Worm (Caenorhabditis elegans): Measurements from ENCODE around the gene srt-14.

DNA sequence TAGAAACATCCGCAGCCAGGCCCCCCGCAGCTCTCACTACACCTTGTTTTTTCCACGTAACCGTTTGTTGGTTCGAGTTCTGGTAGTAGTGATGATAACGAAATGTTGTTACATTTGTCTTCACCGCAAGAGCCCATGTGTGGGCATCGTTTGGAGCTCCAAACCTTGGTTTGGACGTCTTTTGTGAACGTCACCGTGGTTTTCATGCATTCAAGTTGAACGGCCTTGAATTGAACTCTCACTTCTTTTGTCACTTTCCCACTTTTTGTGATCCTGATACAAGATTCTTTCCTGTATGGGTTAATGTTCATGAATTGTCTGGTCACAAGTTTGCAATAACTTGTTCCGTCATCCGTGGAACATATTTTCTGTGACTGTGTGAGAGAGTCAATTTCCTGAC lies 47.4 kb upstream of the srt-14 start:
- TF ChIP-seq tlf-1 (GFP tag; optimal IDR thresholded peaks at IDR 0.05) = no peak
- TF ChIP-seq unc-62 (GFP tag; optimal IDR thresholded peaks at IDR 0.05) = no peak
- no peak for TF ChIP-seq hlh-26 (GFP tag; conservative IDR thresholded peaks at IDR 0.05)
- no peak for TF ChIP-seq pha-4 (tag; optimal IDR thresholded peaks at IDR 0.05)
- no peak for TF ChIP-seq repo-1 (tag; optimal IDR thresholded peaks at IDR 0.05)
- TF ChIP-seq ama-1 (optimal IDR thresholded peaks at IDR 0.05) = no peak
- no peak for TF ChIP-seq ama-1 (GFP tag; optimal IDR thresholded peaks at IDR 0.05)
- TF ChIP-seq snpc-4 (GFP tag; optimal IDR thresholded peaks at IDR 0.05) = no peak
- TF ChIP-seq snpc-4 (tag; optimal IDR thresholded peaks at IDR 0.05) = no peak
- no peak for TF ChIP-seq hmg-20 (GFP tag; IDR thresholded peaks at IDR 0.05)
- TF ChIP-seq him-1 (tag; optimal IDR thresholded peaks at IDR 0.05) = no peak
- no peak for TF ChIP-seq hrde-1 (tag; optimal IDR thresholded peaks at IDR 0.05; ENCODE audit: borderline replicate concordance)
